Fruit fly (Drosophila melanogaster): ENCODE data around the gene CG31697.

- TF ChIP-seq Sin3A (optimal IDR thresholded peaks at IDR 0.05): no peak
- TF ChIP-seq psq (optimal IDR thresholded peaks at IDR 0.05): no peak
- TF ChIP-seq insv (optimal IDR thresholded peaks at IDR 0.05): no peak
- TF ChIP-seq Myc (optimal IDR thresholded peaks at IDR 0.05): no peak
- TF ChIP-seq h (optimal IDR thresholded peaks at IDR 0.05): no peak
- no peak for TF ChIP-seq ttk (optimal IDR thresholded peaks at IDR 0.05)
Observed at dm6 chr2L:19540307-19540706, 5.1 kb downstream of the CG31697 start, which contains the start of gene CG13081.

Measured in Kc167 (cell line).